Fruit fly (Drosophila melanogaster) S2 (cell line): ENCODE results near the gene bcn92.

Experiments
- CG8478 ChIP-seq: fragments of >200 bp; optimal IDR thresholded peaks from 2 replicates; lab custom pipeline; 2018
- CTCF ChIP-seq, 2 experiments: fragments of >200 bp; optimal IDR thresholded peaks; 2 replicates each; lab custom pipeline; 2018

DNA sequence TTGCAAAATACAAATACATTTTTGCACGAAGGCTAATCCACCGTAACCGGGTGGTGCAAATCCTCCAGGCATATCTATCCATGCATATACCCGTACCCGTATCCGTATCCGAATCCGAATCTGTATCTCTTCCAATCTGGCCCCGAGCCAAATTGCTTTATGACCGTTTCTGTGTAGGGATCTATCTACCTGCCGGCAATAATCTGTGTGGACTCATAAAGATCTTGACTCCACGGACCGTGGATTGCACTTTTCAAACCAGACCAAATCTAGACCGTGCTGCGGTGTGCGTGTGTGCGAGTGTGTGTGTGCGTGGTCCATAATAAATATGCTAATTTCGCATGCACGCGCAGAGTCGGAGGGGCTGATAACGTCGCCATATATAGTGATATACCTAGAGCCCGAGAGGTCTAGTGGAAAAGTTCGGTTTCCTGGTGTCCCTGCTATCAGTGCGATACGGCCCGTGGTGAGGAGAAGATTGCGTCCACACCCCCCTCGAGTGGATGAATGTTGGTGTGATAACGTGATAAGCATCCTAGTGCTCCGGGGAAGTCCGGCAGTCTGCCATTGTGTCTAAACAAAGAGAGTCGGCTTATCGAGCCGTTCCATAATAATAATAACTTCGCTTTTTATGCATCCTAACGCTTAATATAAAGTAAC is 7.0 kb downstream of the bcn92 start:
- TF ChIP-seq CG8478 (lab: Kevin White, UChicago) (no peak), CTCF (optimal IDR thresholded peaks at IDR 0.05; lab: Kevin White, UChicago) (no peak)
